Worm (Caenorhabditis elegans) whole organism, L4 larva: ENCODE data around the gene vit-3.

ENCODE experiments used
- Y48G9A.11 ChIP-seq: fragments of 200-800 bp; sonication (Bioruptor generic); IDR thresholded peaks from 2 replicates; pipeline ENCODE4 v1.3.6; 2022; ENCODE audit warnings: missing genetic modification reagents, missing genetic modification characterization, missing compliant biosample characterization
- ama-1 ChIP-seq: fragments of 150-350 bp; optimal IDR thresholded peaks from 2 replicates; lab custom pipeline; 2014; ENCODE audit warnings: inconsistent platforms, mixed read lengths
- dve-1 ChIP-seq: sonication (generic microtip); optimal IDR thresholded peaks from 2 replicates; lab custom pipeline; 2017; ENCODE audit warnings: antibody characterized with exemption, mild to moderate bottlenecking, missing genetic modification characterization, missing compliant biosample characterization; ENCODE audit not compliant: insufficient read depth
- nhr-6 ChIP-seq: fragments of 150-350 bp; optimal IDR thresholded peaks from 2 replicates; lab custom pipeline; 2014; ENCODE audit warnings: missing biosample characterization, missing genetic modification characterization
- php-3 ChIP-seq: fragments of 200-800 bp; sonication (Bioruptor generic); IDR thresholded peaks from 2 replicates; pipeline ENCODE4 v1.3.6; 2022; ENCODE audit warnings: missing genetic modification reagents, missing genetic modification characterization, missing compliant biosample characterization
- skn-1 ChIP-seq: fragments of 150-350 bp; optimal IDR thresholded peaks from 2 replicates; lab custom pipeline; 2014; ENCODE audit warnings: missing biosample characterization, missing genetic modification characterization
- tag-97 ChIP-seq: fragments of 200-800 bp; sonication (Bioruptor generic); IDR thresholded peaks from 2 replicates; pipeline ENCODE4 v1.3.6; 2022; ENCODE audit warnings: missing genetic modification characterization, missing compliant biosample characterization
- unc-39 ChIP-seq: sonication (generic microtip); optimal IDR thresholded peaks from 2 replicates; lab custom pipeline; 2017; ENCODE audit warnings: missing biosample characterization, missing genetic modification characterization
- zag-1 ChIP-seq: fragments of 150-350 bp; optimal IDR thresholded peaks from 2 replicates; lab custom pipeline; 2014; ENCODE audit warnings: missing biosample characterization, missing genetic modification characterization
- ztf-11 ChIP-seq: fragments of 150-350 bp; optimal IDR thresholded peaks from 2 replicates; lab custom pipeline; 2014; ENCODE audit warnings: missing biosample characterization, missing genetic modification characterization

- no peak for TF ChIP-seq nhr-6
- no peak for TF ChIP-seq php-3 (GFP tag; lab: Robert Waterston, UW)
- no peak for TF ChIP-seq zag-1 (tag; lab: Kevin White, UChicago)
- no peak for TF ChIP-seq dve-1 (tag; lab: Kevin White, UChicago)
- no peak for TF ChIP-seq tag-97 (GFP tag; lab: Robert Waterston, UW)
- TF ChIP-seq skn-1 (tag; lab: Kevin White, UChicago), result no peak
- no peak for TF ChIP-seq unc-39
- no peak for TF ChIP-seq ama-1 (lab: Kevin White, UChicago)
- TF ChIP-seq ztf-11, result no peak
- no peak for TF ChIP-seq Y48G9A.11 (GFP tag; lab: Robert Waterston, UW)
These were observed 46.5 kb upstream of the vit-3 start for ce11 chrX:3618842-3619241.
